Fruit fly (Drosophila melanogaster): ENCODE measurements around the gene mge.

mge gene

dm6 chr3L:3905111-3905510 is 4.6 kb downstream of the mge start, which contains the start of gene ida (continued):
- TF ChIP-seq tx (GFP tag; optimal IDR thresholded peaks at IDR 0.05) (no peak), CG1792 (GFP tag; optimal IDR thresholded peaks at IDR 0.05) (no peak), CG34224 (GFP tag; IDR thresholded peaks at IDR 0.05; ENCODE audit: partially characterized antibody) (peak; percentile 26; the same call in 1 of the 3 replicates), CG15269 (tag; optimal IDR thresholded peaks at IDR 0.05) (no peak), fd3F (GFP tag; optimal IDR thresholded peaks at IDR 0.05) (no peak), CG6175 (GFP tag; IDR thresholded peaks at IDR 0.05) (no peak), sc (optimal IDR thresholded peaks at IDR 0.05) (no peak), sc (GFP tag; optimal IDR thresholded peaks at IDR 0.05) (no peak), Neu2 (GFP tag; optimal IDR thresholded peaks at IDR 0.05; ENCODE audit: borderline replicate concordance) (no peak), Gsc (GFP tag; IDR thresholded peaks at IDR 0.05) (no peak), CG9876 (GFP tag; optimal IDR thresholded peaks at IDR 0.05) (no peak), CG12744 (GFP tag; optimal IDR thresholded peaks at IDR 0.05) (no peak), chif (GFP tag; optimal IDR thresholded peaks at IDR 0.05) (no peak), CG30020 (tag; optimal IDR thresholded peaks at IDR 0.05) (no peak), lmd (GFP tag; IDR thresholded peaks at IDR 0.05) (no peak), CG11560 (tag; IDR thresholded peaks at IDR 0.05) (no peak), shn (GFP tag; optimal IDR thresholded peaks at IDR 0.05) (no peak), dimm (GFP tag; IDR thresholded peaks at IDR 0.05) (no peak), trh (GFP tag; optimal IDR thresholded peaks at IDR 0.05) (no peak), lilli (GFP tag; optimal IDR thresholded peaks at IDR 0.05) (no peak), otp (GFP tag; IDR thresholded peaks at IDR 0.05) (no peak), Fer1 (GFP tag; optimal IDR thresholded peaks at IDR 0.05) (peak; percentile 49), sug (tag; optimal IDR thresholded peaks at IDR 0.05) (peak; percentile 44), HmgD (GFP tag; optimal IDR thresholded peaks at IDR 0.05) (peak; percentile 19), Ets97D (GFP tag; optimal IDR thresholded peaks at IDR 0.05) (peak; percentile 84), Dll (GFP tag; IDR thresholded peaks at IDR 0.05; ENCODE audit: partially characterized antibody) (0 out of 4 replicates have a peak, but pooled peaks have one; percentile 23), Taf1 (GFP tag; IDR thresholded peaks at IDR 0.05) (no peak), CG8924 (tag; optimal IDR thresholded peaks at IDR 0.05) (no peak), E2f2 (GFP tag; IDR thresholded peaks at IDR 0.05) (peak; percentile 99), CG34422 (GFP tag; IDR thresholded peaks at IDR 0.05) (peak; percentile 81; the same call in 2 of the 3 replicates), rib (GFP tag; IDR thresholded peaks at IDR 0.05) (no peak), YL-1 (GFP tag; optimal IDR thresholded peaks at IDR 0.05) (peak; percentile 46), eyg (GFP tag; optimal IDR thresholded peaks at IDR 0.05) (no peak), E2f1 (GFP tag; IDR thresholded peaks at IDR 0.05) (no peak), jumu (GFP tag; optimal IDR thresholded peaks at IDR 0.05) (no peak), CG31388 (GFP tag; optimal IDR thresholded peaks at IDR 0.05) (no peak), CG34376 (GFP tag; optimal IDR thresholded peaks at IDR 0.05) (peak; percentile 53), CG11695 (GFP tag; IDR thresholded peaks at IDR 0.05) (no peak), Kr (GFP tag; optimal IDR thresholded peaks at IDR 0.05) (no peak), CG8290 (GFP tag; optimal IDR thresholded peaks at IDR 0.05) (no peak), CG8290 (tag; optimal IDR thresholded peaks at IDR 0.05) (no peak), corto (GFP tag; optimal IDR thresholded peaks at IDR 0.05) (no peak), HmgZ (tag; optimal IDR thresholded peaks at IDR 0.05) (peak; percentile 68), CG33557 (GFP tag; optimal IDR thresholded peaks at IDR 0.05) (no peak), CG9932 (GFP tag; IDR thresholded peaks at IDR 0.05) (no peak), HLH3B (GFP tag; IDR thresholded peaks at IDR 0.05) (no peak), CG14050 (GFP tag; IDR thresholded peaks at IDR 0.05) (no peak), cg (GFP tag; optimal IDR thresholded peaks at IDR 0.05) (no peak), CG10274 (GFP tag; optimal IDR thresholded peaks at IDR 0.05) (no peak), Rfx (GFP tag; IDR thresholded peaks at IDR 0.05) (peak; percentile 24; the same call in 1 of the 2 replicates), Rx (GFP tag; IDR thresholded peaks at IDR 0.05) (no peak), Xrp1 (GFP tag; IDR thresholded peaks at IDR 0.05) (no peak), CG15073 (GFP tag; optimal IDR thresholded peaks at IDR 0.05) (no peak), Dp (GFP tag; optimal IDR thresholded peaks at IDR 0.05) (peak; percentile 99)

All from whole organism, embryonic.